Worm (Caenorhabditis elegans) whole organism, L4/young adult: ENCODE measurements around the gene B0303.4.

Source experiments
- W03F9.2 ChIP-seq: fragments of 150-350 bp; optimal IDR thresholded peaks from 2 replicates; lab custom pipeline; 2014; ENCODE audit warnings: missing biosample characterization, missing genetic modification characterization
- dao-5 ChIP-seq: sonication (generic microtip); optimal IDR thresholded peaks from 2 replicates; lab custom pipeline; 2016; ENCODE audit warnings: missing genotype, missing genetic modification characterization, moderate library complexity, missing compliant biosample characterization
- him-1 ChIP-seq: sonication (generic microtip); optimal IDR thresholded peaks from 2 replicates; lab custom pipeline; 2016; ENCODE audit warnings: missing genotype, missing genetic modification reagents, missing genetic modification characterization, missing compliant biosample characterization

DNA sequence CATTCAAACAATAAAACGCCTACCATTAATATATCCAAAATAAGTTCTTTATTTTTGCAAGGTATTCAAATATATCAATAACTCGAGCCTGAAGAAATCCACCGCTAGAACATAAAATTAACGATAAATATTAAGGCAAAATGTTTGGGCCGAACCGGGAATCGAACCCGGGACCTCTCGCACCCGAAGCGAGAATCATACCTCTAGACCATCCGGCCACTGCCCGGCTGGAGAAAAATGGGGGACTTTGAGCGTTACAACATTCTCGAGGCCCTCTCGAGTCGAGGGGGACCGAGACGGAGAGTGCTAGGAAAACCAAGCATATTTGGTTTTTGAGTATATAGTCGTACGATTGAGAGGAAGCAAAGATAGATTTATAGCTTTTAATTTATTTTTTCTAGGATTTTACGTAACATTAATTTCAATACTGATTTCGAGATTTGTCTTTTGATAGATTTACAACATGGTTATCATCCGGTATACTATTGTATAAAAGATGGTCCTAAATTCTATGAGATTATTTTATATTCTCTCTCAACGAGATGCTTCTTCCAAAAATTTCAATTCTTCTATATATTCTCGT, 39.3 kb upstream of the B0303.4 start, which contains the start of gene flp-23:
- TF ChIP-seq W03F9.2 (tag; lab: Kevin White, UChicago), result no peak
- peak; percentile 59 for TF ChIP-seq him-1 (tag; lab: Kevin White, UChicago)
- TF ChIP-seq dao-5 (tag; lab: Kevin White, UChicago), result no peak
